Worm (Caenorhabditis elegans) whole organism, late embryonic: ENCODE measurements around the gene pigg-1.
A peak's percentile ranks its signal among the peaks of the same experiment; 100 is the strongest.

ENCODE experiments used
- C38D4.7 ChIP-seq: fragments of 200-800 bp; sonication (Bioruptor generic); optimal IDR thresholded peaks from 2 replicates; lab custom pipeline; 2018; ENCODE audit warnings: mild to moderate bottlenecking, missing genetic modification characterization, moderate library complexity, missing compliant biosample characterization
- K02D7.2 ChIP-seq: sonication (generic microtip); optimal IDR thresholded peaks from 2 replicates; lab custom pipeline; 2017; ENCODE audit warnings: mild to moderate bottlenecking, missing genetic modification characterization, missing compliant biosample characterization
- T23F11.4 ChIP-seq: fragments of 200-800 bp; sonication (Bioruptor generic); optimal IDR thresholded peaks from 2 replicates; lab custom pipeline; 2018; ENCODE audit warnings: mild to moderate bottlenecking, missing genetic modification characterization, missing compliant biosample characterization
- Y22D7AL.16 ChIP-seq: sonication (generic microtip); optimal IDR thresholded peaks from 2 replicates; lab custom pipeline; 2016; ENCODE audit warnings: missing genetic modification characterization, missing compliant biosample characterization
- ama-1 ChIP-seq: fragments of 150-350 bp; optimal IDR thresholded peaks from 2 replicates; lab custom pipeline; 2014
- ceh-14 ChIP-seq: sonication (generic microtip); optimal IDR thresholded peaks from 2 replicates; lab custom pipeline; 2016; ENCODE audit warnings: missing genotype, missing genetic modification characterization, missing compliant biosample characterization
- ceh-18 ChIP-seq: sonication (generic microtip); optimal IDR thresholded peaks from 2 replicates; lab custom pipeline; 2016; ENCODE audit warnings: missing genetic modification characterization, missing compliant biosample characterization
- ceh-22 ChIP-seq: sonication (generic microtip); optimal IDR thresholded peaks from 2 replicates; lab custom pipeline; 2017; ENCODE audit warnings: missing biosample characterization, missing genetic modification characterization
- ceh-24 ChIP-seq: sonication (generic microtip); optimal IDR thresholded peaks from 2 replicates; lab custom pipeline; 2016; ENCODE audit warnings: mild to moderate bottlenecking, missing genetic modification characterization, missing compliant biosample characterization
- ceh-30 ChIP-seq: fragments of 150-350 bp; optimal IDR thresholded peaks from 2 replicates; lab custom pipeline; 2014; ENCODE audit warnings: missing biosample characterization, missing genetic modification characterization
- ceh-31 ChIP-seq: sonication (generic microtip); optimal IDR thresholded peaks from 2 replicates; lab custom pipeline; 2016; ENCODE audit warnings: missing genetic modification characterization, missing compliant biosample characterization
- ceh-45 ChIP-seq: fragments of 200-800 bp; sonication (Bioruptor generic); IDR thresholded peaks from 2 replicates; pipeline ENCODE4 v1.3.6; 2022; ENCODE audit warnings: missing genetic modification reagents, missing genetic modification characterization, missing compliant biosample characterization
- ceh-48 ChIP-seq: sonication (generic microtip); optimal IDR thresholded peaks from 2 replicates; lab custom pipeline; 2016; ENCODE audit warnings: missing genetic modification characterization, inconsistent platforms, missing compliant biosample characterization
- ceh-6 ChIP-seq: fragments of 200-800 bp; sonication (Bioruptor generic); optimal IDR thresholded peaks from 2 replicates; lab custom pipeline; 2018; ENCODE audit warnings: mild to moderate bottlenecking, missing genetic modification characterization, missing compliant biosample characterization
- ceh-9 ChIP-seq: sonication (generic microtip); optimal IDR thresholded peaks from 2 replicates; lab custom pipeline; 2016; ENCODE audit warnings: mild to moderate bottlenecking, missing genetic modification characterization, inconsistent platforms, missing compliant biosample characterization
- che-1 ChIP-seq: sonication (generic microtip); optimal IDR thresholded peaks from 2 replicates; lab custom pipeline; 2016; ENCODE audit warnings: mild to moderate bottlenecking, missing genetic modification characterization, missing compliant biosample characterization
- dmd-4 ChIP-seq: sonication (generic microtip); optimal IDR thresholded peaks from 2 replicates; lab custom pipeline; 2016; ENCODE audit warnings: borderline replicate concordance, missing genetic modification characterization, missing compliant biosample characterization
- ets-4 ChIP-seq: sonication (generic microtip); optimal IDR thresholded peaks from 2 replicates; lab custom pipeline; 2016; ENCODE audit warnings: missing genetic modification characterization, missing compliant biosample characterization
- eyg-1 ChIP-seq: sonication (generic microtip); optimal IDR thresholded peaks from 2 replicates; lab custom pipeline; 2016; ENCODE audit warnings: missing genotype, missing genetic modification characterization, missing compliant biosample characterization
- fkh-10 ChIP-seq: fragments of 150-350 bp; optimal IDR thresholded peaks from 2 replicates; lab custom pipeline; 2014; ENCODE audit warnings: missing biosample characterization, missing genetic modification reagents, missing genetic modification characterization
- lin-11 ChIP-seq: fragments of 200-800 bp; sonication (Bioruptor generic); optimal IDR thresholded peaks from 2 replicates; lab custom pipeline; 2018; ENCODE audit warnings: mild to moderate bottlenecking, missing genetic modification characterization, missing compliant biosample characterization
- madf-2 ChIP-seq: sonication (generic microtip); optimal IDR thresholded peaks from 2 replicates; lab custom pipeline; 2017; ENCODE audit warnings: missing genetic modification characterization, missing compliant biosample characterization
- mec-3 ChIP-seq: sonication (generic microtip); optimal IDR thresholded peaks from 2 replicates; lab custom pipeline; 2016; ENCODE audit warnings: borderline replicate concordance, missing genetic modification characterization, missing compliant biosample characterization
- nfya-1 ChIP-seq: sonication (generic microtip); optimal IDR thresholded peaks from 2 replicates; lab custom pipeline; 2017; ENCODE audit warnings: missing genetic modification characterization, mild to moderate bottlenecking, missing compliant biosample characterization, antibody characterized with exemption, moderate library complexity
- nhr-11 ChIP-seq: fragments of 150-350 bp; optimal IDR thresholded peaks from 2 replicates; lab custom pipeline; 2014; ENCODE audit warnings: missing biosample characterization, missing genetic modification characterization
- odd-2 ChIP-seq: sonication (generic microtip); optimal IDR thresholded peaks from 2 replicates; lab custom pipeline; 2017; ENCODE audit warnings: antibody characterized with exemption, mild to moderate bottlenecking, missing genetic modification characterization, missing compliant biosample characterization
- pag-3 ChIP-seq: sonication (generic microtip); optimal IDR thresholded peaks from 2 replicates; lab custom pipeline; 2016; ENCODE audit warnings: missing compliant biosample characterization, missing genetic modification characterization, borderline replicate concordance
- pat-9 ChIP-seq: fragments of 200-800 bp; sonication (Bioruptor generic); optimal IDR thresholded peaks from 2 replicates; lab custom pipeline; 2018; ENCODE audit warnings: mild to moderate bottlenecking, missing genetic modification characterization, moderate library complexity, missing compliant biosample characterization
- pha-2 ChIP-seq: sonication (generic microtip); optimal IDR thresholded peaks from 2 replicates; lab custom pipeline; 2017; ENCODE audit warnings: mild to moderate bottlenecking, missing genetic modification characterization, missing compliant biosample characterization
- pqm-1 ChIP-seq: sonication (generic microtip); optimal IDR thresholded peaks from 2 replicates; lab custom pipeline; 2016; ENCODE audit warnings: missing genetic modification characterization, missing compliant biosample characterization
- pros-1 ChIP-seq: fragments of 150-350 bp; optimal IDR thresholded peaks from 2 replicates; lab custom pipeline; 2014; ENCODE audit warnings: missing biosample characterization, missing genetic modification reagents, missing genetic modification characterization
- ref-2 ChIP-seq: sonication (generic microtip); optimal IDR thresholded peaks from 2 replicates; lab custom pipeline; 2016; ENCODE audit warnings: missing genetic modification characterization, missing compliant biosample characterization
- rnt-1 ChIP-seq: sonication (generic microtip); optimal IDR thresholded peaks from 2 replicates; lab custom pipeline; 2016; ENCODE audit warnings: missing genetic modification characterization, missing compliant biosample characterization
- tbx-2 ChIP-seq: sonication (generic microtip); optimal IDR thresholded peaks from 2 replicates; lab custom pipeline; 2016; ENCODE audit warnings: missing genetic modification characterization, missing compliant biosample characterization
- tbx-7 ChIP-seq: sonication (generic microtip); optimal IDR thresholded peaks from 2 replicates; lab custom pipeline; 2016; ENCODE audit warnings: missing genotype, missing genetic modification characterization, missing compliant biosample characterization
- ttx-3 ChIP-seq: sonication (generic microtip); optimal IDR thresholded peaks from 2 replicates; lab custom pipeline; 2016; ENCODE audit warnings: missing genetic modification reagents, missing genetic modification characterization, missing compliant biosample characterization
- unc-42 ChIP-seq: sonication (generic microtip); optimal IDR thresholded peaks from 2 replicates; lab custom pipeline; 2016; ENCODE audit warnings: missing genotype, missing genetic modification characterization, missing compliant biosample characterization
- unc-55 ChIP-seq: sonication (generic microtip); optimal IDR thresholded peaks from 2 replicates; lab custom pipeline; 2017; ENCODE audit warnings: missing biosample characterization, missing genetic modification reagents, missing genetic modification characterization
- zip-5 ChIP-seq: sonication (generic microtip); optimal IDR thresholded peaks from 2 replicates; lab custom pipeline; 2016; ENCODE audit warnings: missing genetic modification characterization, missing compliant biosample characterization

The pigg-1 gene

ce11 chrII:8593840-8594625, 6.0 kb downstream of the pigg-1 start, which contains the start of gene aptf-3:
Gene aptf-3, plus strand, starts transcription at chrII:8594190.
- no peak for TF ChIP-seq ama-1 (lab: Kevin White, UChicago)
- no peak for TF ChIP-seq rnt-1 (tag; lab: Kevin White, UChicago)
- no peak for TF ChIP-seq nhr-11 (tag; lab: Kevin White, UChicago)
- TF ChIP-seq zip-5 (tag; lab: Kevin White, UChicago), result no peak
- no peak for TF ChIP-seq ttx-3 (tag; lab: Kevin White, UChicago)
- TF ChIP-seq ceh-22 (tag; lab: Kevin White, UChicago), result no peak
- TF ChIP-seq unc-55, result no peak
- TF ChIP-seq C38D4.7 (GFP tag; lab: Kevin White, UChicago), result no peak
- TF ChIP-seq dmd-4 (tag; lab: Kevin White, UChicago), result no peak
- TF ChIP-seq madf-2 (tag; lab: Kevin White, UChicago), result no peak
- no peak for TF ChIP-seq lin-11 (tag; lab: Kevin White, UChicago)
- TF ChIP-seq tbx-2 (tag; lab: Kevin White, UChicago), result no peak
- TF ChIP-seq ceh-48 (tag; lab: Kevin White, UChicago), result no peak
- TF ChIP-seq odd-2 (tag; lab: Kevin White, UChicago), result no peak
- no peak for TF ChIP-seq ceh-45 (GFP tag; lab: Robert Waterston, UW)
- TF ChIP-seq ceh-6, result no peak
- TF ChIP-seq pros-1 (tag; lab: Kevin White, UChicago), result no peak
- no peak for TF ChIP-seq ceh-30 (tag; lab: Kevin White, UChicago)
- TF ChIP-seq, all 69 proteins: peak for 0

- TF ChIP-seq mec-3 (tag; lab: Kevin White, UChicago), result no peak
- TF ChIP-seq pat-9 (tag; lab: Kevin White, UChicago), result no peak
- no peak for TF ChIP-seq fkh-10
- no peak for TF ChIP-seq ceh-30 (tag; lab: Kevin White, UChicago)
- TF ChIP-seq Y22D7AL.16 (tag; lab: Kevin White, UChicago), result no peak
- no peak for TF ChIP-seq tbx-2 (tag; lab: Kevin White, UChicago)
- no peak for TF ChIP-seq ref-2
- no peak for TF ChIP-seq che-1 (tag; lab: Kevin White, UChicago)
- no peak for TF ChIP-seq unc-42 (tag; lab: Kevin White, UChicago)
- TF ChIP-seq nfya-1 (tag; lab: Kevin White, UChicago), result no peak
- TF ChIP-seq tbx-7, result no peak
- no peak for TF ChIP-seq ets-4 (tag; lab: Kevin White, UChicago)
- no peak for TF ChIP-seq ceh-18 (tag; lab: Kevin White, UChicago)
- TF ChIP-seq ceh-24, result no peak
- TF ChIP-seq dmd-4 (tag; lab: Kevin White, UChicago), result no peak
- no peak for TF ChIP-seq eyg-1 (tag; lab: Kevin White, UChicago)
- no peak for TF ChIP-seq ceh-48 (tag; lab: Kevin White, UChicago)
- TF ChIP-seq pqm-1, result no peak
- TF ChIP-seq T23F11.4 (GFP tag; lab: Kevin White, UChicago), result no peak
- no peak for TF ChIP-seq unc-55
Observed at ce11 chrII:8590684-8591083, 9.4 kb downstream of the pigg-1 start, which contains the start of gene aptf-4. Gene aptf-4, plus strand, starts transcription at chrII:8590984.

- peak; percentile 99 for TF ChIP-seq unc-42 (tag; lab: Kevin White, UChicago)
- no peak for TF ChIP-seq pag-3
- no peak for TF ChIP-seq ttx-3 (tag; lab: Kevin White, UChicago)
- TF ChIP-seq ceh-14, result peak; percentile 53
- TF ChIP-seq ceh-31 (tag; lab: Kevin White, UChicago), result peak; percentile 81
Observed at ce11 chrII:8589227-8589626, 10.8 kb downstream of the pigg-1 start.

ce11 chrII:8588442-8588841, 11.6 kb downstream of the pigg-1 start:
- no peak for TF ChIP-seq ceh-45 (GFP tag; lab: Robert Waterston, UW)
- TF ChIP-seq pqm-1, result no peak
- TF ChIP-seq ceh-9 (tag; lab: Kevin White, UChicago), result no peak
- no peak for TF ChIP-seq ref-2
- no peak for TF ChIP-seq pha-2 (tag; lab: Kevin White, UChicago)
- TF ChIP-seq unc-42 (tag; lab: Kevin White, UChicago), result peak; percentile 81
- no peak for TF ChIP-seq fkh-10
- no peak for TF ChIP-seq K02D7.2
- TF ChIP-seq, all 69 proteins: peak for 1
